Worm (Caenorhabditis elegans): Measurements from ENCODE around the gene Y46G5A.36.

- no peak for TF ChIP-seq lsy-2 (tag; optimal IDR thresholded peaks at IDR 0.05)
- TF ChIP-seq nhr-12 (tag; optimal IDR thresholded peaks at IDR 0.05), result no peak
- TF ChIP-seq pha-4 (tag; optimal IDR thresholded peaks at IDR 0.05), result no peak
- TF ChIP-seq ceh-39 (tag; optimal IDR thresholded peaks at IDR 0.05), result no peak
- TF ChIP-seq nhr-237 (tag; optimal IDR thresholded peaks at IDR 0.05), result no peak
Measured at ce11 chrII:12850129-12850528, 26.6 kb downstream of the Y46G5A.36 start, which contains the start of gene Y46G5A.28.
